Worm (Caenorhabditis elegans) whole organism, early embryonic: ENCODE results near the gene isy-1.

Experiments
- F13C5.2 ChIP-seq: sonication (generic microtip); optimal IDR thresholded peaks from 2 replicates; lab custom pipeline; 2017; ENCODE audit warnings: mild to moderate bottlenecking, missing genetic modification characterization, inconsistent platforms, missing compliant biosample characterization
- ama-1 ChIP-seq: fragments of 150-350 bp; optimal IDR thresholded peaks from 2 replicates; lab custom pipeline; 2014
- ceh-13 ChIP-seq: fragments of 200-800 bp; sonication (Bioruptor generic); optimal IDR thresholded peaks from 2 replicates; lab custom pipeline; 2018; ENCODE audit warnings: mild to moderate bottlenecking, missing genetic modification characterization, missing compliant biosample characterization
- ceh-36 ChIP-seq: sonication (generic microtip); optimal IDR thresholded peaks from 2 replicates; lab custom pipeline; 2016; ENCODE audit warnings: missing genetic modification characterization, inconsistent platforms, missing compliant biosample characterization
- ets-7 ChIP-seq: sonication (generic microtip); optimal IDR thresholded peaks from 2 replicates; lab custom pipeline; 2016; ENCODE audit warnings: missing genotype, missing genetic modification characterization, missing compliant biosample characterization
- flt-1 ChIP-seq: fragments of 200-800 bp; sonication (Bioruptor generic); IDR thresholded peaks from 2 replicates; pipeline ENCODE4 v1.3.6; 2022; ENCODE audit warnings: missing genetic modification characterization, missing compliant biosample characterization
- hnd-1 ChIP-seq: sonication (generic microtip); optimal IDR thresholded peaks from 2 replicates; lab custom pipeline; 2016; ENCODE audit warnings: missing genetic modification characterization, missing compliant biosample characterization
- tbx-11 ChIP-seq: fragments of 200-800 bp; sonication (Bioruptor generic); IDR thresholded peaks from 2 replicates; pipeline ENCODE4 v1.3.6; 2022; ENCODE audit warnings: missing genetic modification characterization, missing compliant biosample characterization
- tbx-37 ChIP-seq: fragments of 200-800 bp; sonication (Bioruptor generic); conservative IDR thresholded peaks from 2 replicates; pipeline ENCODE4 v1.3.6; 2022; ENCODE audit warnings: missing genetic modification reagents, missing genetic modification characterization, missing compliant biosample characterization
- tra-4 ChIP-seq: sonication (generic microtip); optimal IDR thresholded peaks from 2 replicates; lab custom pipeline; 2017; ENCODE audit warnings: missing genetic modification characterization, missing compliant biosample characterization

DNA sequence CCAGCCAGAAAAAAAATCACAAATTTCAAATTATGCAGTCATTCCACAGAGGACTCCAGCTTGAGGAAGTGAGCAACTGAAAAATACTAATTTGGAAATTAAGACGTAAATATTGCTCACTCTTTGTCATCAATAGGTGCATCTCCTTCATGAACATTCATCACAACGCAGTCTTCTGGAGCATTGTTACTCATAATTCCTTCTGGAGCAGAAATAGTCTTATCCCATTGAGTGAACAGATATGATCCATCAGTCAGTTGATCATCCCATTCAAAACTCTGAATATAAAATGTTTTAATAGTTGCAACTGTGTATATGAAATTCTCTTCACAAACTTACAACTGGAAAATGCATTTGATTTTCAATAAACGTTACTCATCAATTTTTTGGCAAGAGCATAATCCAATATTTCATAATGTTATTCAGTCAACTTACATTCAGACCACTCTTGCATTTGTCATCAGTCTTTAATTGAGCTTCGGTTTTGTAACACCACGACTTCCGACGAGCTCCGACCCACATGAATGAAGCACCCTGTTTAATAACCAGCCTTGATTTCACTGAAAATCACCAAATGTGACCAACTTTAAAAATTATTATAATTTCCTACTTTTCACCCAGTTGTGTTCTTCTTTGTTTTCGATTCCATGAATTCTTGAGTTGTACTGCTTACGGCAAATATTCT lies 46.9 kb downstream of the isy-1 start:
- TF ChIP-seq tbx-11 (GFP tag; lab: Robert Waterston, UW) (no peak), flt-1 (no peak), ceh-13 (GFP tag; lab: Kevin White, UChicago) (no peak), ceh-36 (no peak), ama-1 (lab: Kevin White, UChicago) (no peak), ets-7 (tag; lab: Kevin White, UChicago) (no peak), tbx-37 (GFP tag; lab: Robert Waterston, UW) (no peak), tra-4 (tag; lab: Kevin White, UChicago) (no peak), hnd-1 (no peak), F13C5.2 (no peak)
